Fruit fly (Drosophila melanogaster) whole organism, pupa: ENCODE results near the gene CG9297.

Experiments
- CG10348 ChIP-seq: fragments of 200-800 bp; sonication (Bioruptor generic); IDR thresholded peaks from 2 replicates; pipeline ENCODE4 v1.3.6; 2022; ENCODE audit warnings: missing biosample characterization, missing genetic modification characterization
- CG12605 ChIP-seq: fragments of 200-800 bp; sonication (Bioruptor generic); IDR thresholded peaks from 2 replicates; pipeline ENCODE4 v1.3.6; 2022; ENCODE audit warnings: missing biosample characterization, missing genetic modification characterization
- CG13204 ChIP-seq: fragments of 200-800 bp; sonication (Bioruptor generic); optimal IDR thresholded peaks from 2 replicates; lab custom pipeline; 2018; ENCODE audit warnings: missing biosample characterization, mild to moderate bottlenecking, missing genetic modification characterization, moderate library complexity
- CG14655 ChIP-seq: fragments of 200-800 bp; sonication (Bioruptor generic); optimal IDR thresholded peaks from 3 replicates; lab custom pipeline; 2017; ENCODE audit warnings: mild to moderate bottlenecking, missing biosample characterization, missing genetic modification reagents, missing genetic modification characterization
- CG15710 ChIP-seq: fragments of 200-800 bp; sonication (Bioruptor generic); optimal IDR thresholded peaks from 2 replicates; lab custom pipeline; 2018; ENCODE audit warnings: missing biosample characterization, mild to moderate bottlenecking, missing genetic modification characterization, moderate library complexity
- CG17806 ChIP-seq: fragments of 200-800 bp; sonication (Bioruptor generic); optimal IDR thresholded peaks from 2 replicates; lab custom pipeline; 2018; ENCODE audit warnings: missing biosample characterization, mild to moderate bottlenecking, missing genetic modification characterization, moderate library complexity
- CG32121 ChIP-seq: fragments of 200-800 bp; sonication (Bioruptor generic); IDR thresholded peaks from 2 replicates; pipeline ENCODE4 v1.3.6; 2022; ENCODE audit warnings: missing biosample characterization, missing genetic modification characterization
- CG34367 ChIP-seq: fragments of 200-800 bp; sonication (Bioruptor generic); optimal IDR thresholded peaks from 2 replicates; lab custom pipeline; 2018; ENCODE audit warnings: missing biosample characterization, mild to moderate bottlenecking, missing genetic modification characterization
- CG4496 ChIP-seq: fragments of 200-800 bp; sonication (Bioruptor generic); IDR thresholded peaks from 3 replicates; pipeline ENCODE4 v1.3.6; 2022; ENCODE audit warnings: missing biosample characterization, missing genetic modification characterization
- CG8159 ChIP-seq: fragments of 200-800 bp; sonication (Bioruptor generic); optimal IDR thresholded peaks from 3 replicates; lab custom pipeline; 2018; ENCODE audit warnings: missing biosample characterization, mild to moderate bottlenecking, missing genetic modification characterization, moderate library complexity
- CG8301 ChIP-seq: fragments of 200-800 bp; sonication (Bioruptor generic); optimal IDR thresholded peaks from 2 replicates; lab custom pipeline; 2018; ENCODE audit warnings: missing biosample characterization, mild to moderate bottlenecking, missing genetic modification characterization
- CG9948 ChIP-seq: fragments of 200-800 bp; sonication (Bioruptor generic); optimal IDR thresholded peaks from 2 replicates; lab custom pipeline; 2018; ENCODE audit warnings: missing biosample characterization, mild to moderate bottlenecking, missing genetic modification characterization, moderate library complexity
- D1 ChIP-seq: fragments of 200-800 bp; sonication (Bioruptor generic); optimal IDR thresholded peaks from 2 replicates; lab custom pipeline; 2018; ENCODE audit warnings: missing biosample characterization, mild to moderate bottlenecking, missing genetic modification characterization, moderate library complexity
- EcR ChIP-seq: fragments of 200-800 bp; sonication (Bioruptor generic); optimal IDR thresholded peaks from 3 replicates; lab custom pipeline; 2019; ENCODE audit warnings: missing biosample characterization, missing genetic modification characterization, mild to moderate bottlenecking, moderate library complexity, missing genetic modification reagents
- Ets98B ChIP-seq: fragments of 200-800 bp; sonication (Bioruptor generic); IDR thresholded peaks from 2 replicates; pipeline ENCODE4 v1.3.6; 2022; ENCODE audit warnings: missing biosample characterization, missing genetic modification characterization
- Pif1A ChIP-seq: fragments of 200-800 bp; sonication (Bioruptor generic); optimal IDR thresholded peaks from 3 replicates; lab custom pipeline; 2016; ENCODE audit warnings: missing biosample characterization, missing genetic modification characterization
- Pif1B ChIP-seq: fragments of 200-800 bp; sonication (Bioruptor generic); optimal IDR thresholded peaks from 3 replicates; lab custom pipeline; 2016; ENCODE audit warnings: missing biosample characterization, missing genetic modification characterization
- Snoo ChIP-seq: fragments of 200-800 bp; sonication (Bioruptor generic); optimal IDR thresholded peaks from 3 replicates; lab custom pipeline; 2017; ENCODE audit warnings: missing biosample characterization, mild to moderate bottlenecking, missing genetic modification characterization, inconsistent platforms
- fd96Ca ChIP-seq: fragments of 200-800 bp; sonication (Bioruptor generic); IDR thresholded peaks from 3 replicates; pipeline ENCODE4 v1.3.6; 2022; ENCODE audit warnings: missing biosample characterization, missing genetic modification characterization
- gl ChIP-seq: fragments of 200-800 bp; sonication (Bioruptor generic); optimal IDR thresholded peaks from 2 replicates; lab custom pipeline; 2018; ENCODE audit warnings: missing biosample characterization, mild to moderate bottlenecking, missing genetic modification characterization
- rn ChIP-seq: fragments of 200-800 bp; sonication (Bioruptor generic); IDR thresholded peaks from 2 replicates; pipeline ENCODE4 v1.3.6; 2022; ENCODE audit warnings: missing biosample characterization, missing genetic modification characterization

The CG9297 gene

DNA sequence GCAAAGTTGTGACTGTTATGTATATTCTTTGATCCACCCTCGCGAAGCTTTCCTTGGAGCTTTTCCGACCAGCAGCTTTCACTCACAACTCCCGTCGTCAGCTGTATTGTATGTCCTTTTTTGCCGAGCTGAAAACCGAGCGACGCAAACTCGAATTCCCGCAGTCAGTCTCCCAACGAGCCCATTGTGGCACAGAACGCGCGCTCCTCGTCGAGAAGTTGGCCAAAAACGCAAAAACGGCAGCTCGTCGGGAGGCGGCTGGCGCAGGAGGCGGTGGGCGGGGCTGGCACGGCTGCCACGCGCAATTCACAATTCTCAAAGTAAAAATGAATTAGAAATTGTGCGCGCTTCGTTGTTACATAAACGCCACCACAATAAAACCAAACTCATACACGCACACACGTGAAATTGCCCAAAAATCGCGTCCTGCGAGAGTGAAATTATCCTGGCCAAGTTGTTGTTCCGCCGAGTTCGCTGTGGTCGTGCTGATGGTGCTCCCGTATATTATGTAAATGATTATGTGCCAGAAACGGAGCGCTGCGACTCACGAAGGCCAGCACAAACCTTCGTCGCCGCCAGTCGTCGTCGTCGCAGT is 35.9 kb upstream of the CG9297 start:
- no peak for TF ChIP-seq CG34367 (tag; lab: Kevin White, UChicago)
- no peak for TF ChIP-seq D1
- TF ChIP-seq CG4496, result no peak
- TF ChIP-seq fd96Ca (GFP tag; lab: Robert Waterston, UW), result no peak
- no peak for TF ChIP-seq CG10348 (GFP tag; lab: Robert Waterston, UW)
- no peak for TF ChIP-seq EcR (GFP tag; lab: Kevin White, UChicago)
- no peak for TF ChIP-seq Pif1A
- TF ChIP-seq gl (tag; lab: Kevin White, UChicago), result no peak
- TF ChIP-seq CG9948 (tag; lab: Kevin White, UChicago), result no peak

- TF ChIP-seq gl (tag; lab: Kevin White, UChicago), result no peak
- no peak for TF ChIP-seq CG12605
- no peak for TF ChIP-seq CG9948 (tag; lab: Kevin White, UChicago)
- TF ChIP-seq Pif1A, result no peak
- no peak for TF ChIP-seq Snoo (tag; lab: Kevin White, UChicago)
- TF ChIP-seq D1, result no peak
- no peak for TF ChIP-seq CG32121 (GFP tag; lab: Robert Waterston, UW)
- no peak for TF ChIP-seq Ets98B (GFP tag; lab: Robert Waterston, UW)
- no peak for TF ChIP-seq CG34367 (tag; lab: Kevin White, UChicago)
These were observed 25.1 kb upstream of the CG9297 start for dm6 chr3R:13746066-13746673.

dm6 chr3R:13761563-13761962 is 9.7 kb upstream of the CG9297 start:
- TF ChIP-seq Pif1A, result no peak
- no peak for TF ChIP-seq CG8159 (tag; lab: Kevin White, UChicago)
- TF ChIP-seq rn (GFP tag; lab: Robert Waterston, UW), result no peak
- no peak for TF ChIP-seq CG13204 (GFP tag; lab: Kevin White, UChicago)
- TF ChIP-seq CG14655 (GFP tag; lab: Kevin White, UChicago), result no peak
- TF ChIP-seq gl (tag; lab: Kevin White, UChicago), result no peak
- TF ChIP-seq CG32121 (GFP tag; lab: Robert Waterston, UW), result no peak
- no peak for TF ChIP-seq CG8301 (tag; lab: Kevin White, UChicago)
- no peak for TF ChIP-seq Snoo (tag; lab: Kevin White, UChicago)
- TF ChIP-seq CG4496, result no peak
- TF ChIP-seq Ets98B (GFP tag; lab: Robert Waterston, UW), result no peak
- TF ChIP-seq, all 21 proteins: peak for 0

DNA sequence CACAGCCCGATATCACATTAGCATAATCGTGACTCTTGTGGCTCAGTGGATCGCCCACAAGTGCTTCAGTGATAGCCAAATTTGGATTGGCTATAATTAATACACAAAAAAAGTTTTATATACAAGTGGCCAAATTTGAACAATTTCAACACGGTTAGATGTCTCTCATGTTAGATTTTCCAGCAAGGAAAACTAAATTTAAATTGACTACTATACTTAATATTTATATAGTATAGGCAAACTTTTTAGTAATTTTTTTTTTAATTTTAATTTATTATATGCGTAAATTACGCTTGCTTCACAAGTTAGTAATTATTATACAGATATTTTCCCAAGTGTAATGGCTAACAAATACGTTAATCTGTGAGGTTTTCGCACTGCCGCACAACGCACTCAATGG is 6.3 kb upstream of the CG9297 start:
- TF ChIP-seq CG10348 (GFP tag; lab: Robert Waterston, UW), result no peak
- no peak for TF ChIP-seq CG12605
- peak; percentile 37 for TF ChIP-seq CG8159 (tag; lab: Kevin White, UChicago)

dm6 chr3R:13765456-13765855 is 5.8 kb upstream of the CG9297 start, which contains the start of gene CG9312:
Gene CG9312, plus strand, starts transcription at chr3R:13765756.
- TF ChIP-seq CG9948 (tag; lab: Kevin White, UChicago), result no peak
- peak; percentile 25 for TF ChIP-seq EcR (GFP tag; lab: Kevin White, UChicago)

- TF ChIP-seq EcR (GFP tag; lab: Kevin White, UChicago) (peak; percentile 36), CG15710 (tag; lab: Kevin White, UChicago) (no peak), fd96Ca (GFP tag; lab: Robert Waterston, UW) (0 out of 3 replicates have a peak, but pooled peaks have one; percentile 36), CG4496 (peak; percentile 23; the same call in 1 of the 3 replicates)
These were observed 4.1 kb upstream of the CG9297 start, which contains the start of gene Cht5 for dm6 chr3R:13767239-13767638. Gene Cht5, plus strand, starts transcription at chr3R:13767549.

dm6 chr3R:13773350-13773749 is 2.1 kb downstream of the CG9297 start:
- TF ChIP-seq EcR (GFP tag; lab: Kevin White, UChicago) (no peak), gl (tag; lab: Kevin White, UChicago) (no peak), CG34367 (tag; lab: Kevin White, UChicago) (no peak), CG15710 (tag; lab: Kevin White, UChicago) (no peak), Snoo (tag; lab: Kevin White, UChicago) (no peak), CG14655 (GFP tag; lab: Kevin White, UChicago) (no peak), CG17806 (tag; lab: Kevin White, UChicago) (no peak), CG12605 (no peak), Pif1A (no peak)

dm6 chr3R:13779241-13779683 is 8.0 kb downstream of the CG9297 start, which contains the start of the genes CG42375 and CG9288:
Gene CG42375, plus strand, starts transcription at chr3R:13779624.
Gene CG9288, plus strand, starts transcription at chr3R:13779624.
- TF ChIP-seq CG32121 (GFP tag; lab: Robert Waterston, UW) (peak; percentile 80), Snoo (tag; lab: Kevin White, UChicago) (no peak), CG9948 (tag; lab: Kevin White, UChicago) (no peak), Ets98B (GFP tag; lab: Robert Waterston, UW) (0 out of 2 replicates have a peak, but pooled peaks have one; percentile 38), CG10348 (GFP tag; lab: Robert Waterston, UW) (no peak), rn (GFP tag; lab: Robert Waterston, UW) (peak; percentile 32; the same call in 1 of the 2 replicates), D1 (peak; percentile 52), gl (tag; lab: Kevin White, UChicago) (peak; percentile 30), CG4496 (peak; percentile 46; the same call in 1 of the 3 replicates), CG17806 (tag; lab: Kevin White, UChicago) (peak; percentile 76), CG15710 (tag; lab: Kevin White, UChicago) (no peak), fd96Ca (GFP tag; lab: Robert Waterston, UW) (no peak), CG8301 (tag; lab: Kevin White, UChicago) (peak; percentile 82), CG12605 (no peak), EcR (GFP tag; lab: Kevin White, UChicago) (no peak), CG8159 (tag; lab: Kevin White, UChicago) (peak; percentile 78), Pif1B (peak; percentile 42), CG14655 (GFP tag; lab: Kevin White, UChicago) (peak; percentile 83), CG34367 (tag; lab: Kevin White, UChicago) (no peak), Pif1A (peak; percentile 58), CG13204 (GFP tag; lab: Kevin White, UChicago) (no peak)
